Worm (Caenorhabditis elegans) whole organism, midembryonic: ENCODE results near the gene Y45F10C.6.

ENCODE experiments used
- T22C8.4 ChIP-seq: fragments of 200-800 bp; sonication (Bioruptor generic); IDR thresholded peaks from 2 replicates; pipeline ENCODE4 v1.3.6; 2022; ENCODE audit warnings: missing genetic modification characterization, missing compliant biosample characterization
- flt-1 ChIP-seq: fragments of 200-800 bp; sonication (Bioruptor generic); IDR thresholded peaks from 2 replicates; pipeline ENCODE4 v1.3.6; 2022; ENCODE audit warnings: missing genetic modification characterization, missing compliant biosample characterization

ce11 chrIV:13695720-13696364 is 43.7 kb downstream of the Y45F10C.6 start:
- TF ChIP-seq flt-1 (GFP tag; lab: Robert Waterston, UW) (no peak), T22C8.4 (no peak)
